Fruit fly (Drosophila melanogaster) whole organism, embryonic: Measurements from ENCODE around the gene CG33060.

ENCODE experiments used
- Atf6 ChIP-seq: fragments of 200-800 bp; sonication (Bioruptor generic); IDR thresholded peaks from 2 replicates; pipeline ENCODE4 v1.3.6; 2022; ENCODE audit warnings: missing biosample characterization, missing genetic modification characterization
- Blimp-1 ChIP-seq: fragments of 200-800 bp; sonication (Bioruptor generic); optimal IDR thresholded peaks from 3 replicates; lab custom pipeline; 2018; ENCODE audit warnings: missing biosample characterization, missing genetic modification characterization, mild to moderate bottlenecking, moderate library complexity, missing genetic modification reagents
- C15 ChIP-seq: fragments of 200-800 bp; sonication (Bioruptor generic); IDR thresholded peaks from 3 replicates; pipeline ENCODE4 v1.3.6; 2022; ENCODE audit warnings: missing biosample characterization, missing genetic modification characterization
- CG10274 ChIP-seq: fragments of 200-800 bp; sonication (Bioruptor generic); optimal IDR thresholded peaks from 3 replicates; lab custom pipeline; 2017; ENCODE audit warnings: missing biosample characterization, mild to moderate bottlenecking, missing genetic modification characterization
- CG12391 ChIP-seq: fragments of 200-800 bp; sonication (Bioruptor generic); optimal IDR thresholded peaks from 3 replicates; lab custom pipeline; 2018; ENCODE audit warnings: missing biosample characterization, mild to moderate bottlenecking, missing genetic modification characterization, moderate library complexity
- CG12769 ChIP-seq: fragments of 200-800 bp; sonication (Bioruptor generic); optimal IDR thresholded peaks from 2 replicates; lab custom pipeline; 2019; ENCODE audit warnings: missing biosample characterization, mild to moderate bottlenecking, missing genetic modification characterization, moderate library complexity
- CG14860 ChIP-seq: fragments of 200-800 bp; sonication (Bioruptor generic); IDR thresholded peaks from 3 replicates; pipeline ENCODE4 v1.3.6; 2022; ENCODE audit warnings: missing biosample characterization, missing genetic modification characterization; ENCODE audit not compliant: partially characterized antibody
- CG14965 ChIP-seq: fragments of 200-800 bp; sonication (Bioruptor generic); optimal IDR thresholded peaks from 2 replicates; lab custom pipeline; 2016; ENCODE audit warnings: missing biosample characterization, missing genetic modification characterization, borderline replicate concordance
- CG15514 ChIP-seq: fragments of 200-800 bp; sonication (Bioruptor generic); optimal IDR thresholded peaks from 3 replicates; lab custom pipeline; 2017; ENCODE audit warnings: missing biosample characterization, missing genetic modification characterization, mild to moderate bottlenecking, moderate library complexity, missing genetic modification reagents
- CG17328 ChIP-seq: fragments of 200-800 bp; sonication (Bioruptor generic); IDR thresholded peaks from 2 replicates; pipeline ENCODE4 v1.3.6; 2022; ENCODE audit warnings: missing biosample characterization, missing genetic modification characterization
- CG17829 ChIP-seq: fragments of 200-800 bp; optimal IDR thresholded peaks from 2 replicates; lab custom pipeline; 2019; ENCODE audit warnings: missing biosample characterization, mild to moderate bottlenecking, missing genetic modification characterization, moderate library complexity
- CG2116 ChIP-seq: fragments of 200-800 bp; sonication (Bioruptor generic); optimal IDR thresholded peaks from 3 replicates; lab custom pipeline; 2018; ENCODE audit warnings: missing biosample characterization, mild to moderate bottlenecking, missing genetic modification characterization
- CG31365 ChIP-seq: fragments of 200-800 bp; sonication (Bioruptor generic); optimal IDR thresholded peaks from 2 replicates; lab custom pipeline; 2018; ENCODE audit warnings: missing biosample characterization, mild to moderate bottlenecking, missing genetic modification characterization
- CG32772 ChIP-seq: fragments of 200-800 bp; sonication (Bioruptor generic); IDR thresholded peaks from 2 replicates; pipeline ENCODE4 v1.3.6; 2022; ENCODE audit warnings: missing biosample characterization, missing genetic modification characterization
- CG33213 ChIP-seq: fragments of 200-800 bp; sonication (Bioruptor generic); optimal IDR thresholded peaks from 3 replicates; lab custom pipeline; 2016; ENCODE audit warnings: missing biosample characterization, missing genetic modification characterization
- CG34376 ChIP-seq: fragments of 200-800 bp; sonication (Bioruptor generic); optimal IDR thresholded peaks from 2 replicates; lab custom pipeline; 2018; ENCODE audit warnings: missing biosample characterization, mild to moderate bottlenecking, missing genetic modification characterization
- CG34422 ChIP-seq: fragments of 200-800 bp; sonication (Bioruptor generic); IDR thresholded peaks from 3 replicates; pipeline ENCODE4 v1.3.6; 2022; ENCODE audit warnings: missing biosample characterization, missing genetic modification characterization
- CG3847 ChIP-seq: fragments of 200-800 bp; sonication (Bioruptor generic); IDR thresholded peaks from 2 replicates; pipeline ENCODE4 v1.3.6; 2022; ENCODE audit warnings: missing biosample characterization, missing genetic modification characterization
- CG8924 ChIP-seq: fragments of 200-800 bp; optimal IDR thresholded peaks from 3 replicates; lab custom pipeline; 2019; ENCODE audit warnings: missing biosample characterization, mild to moderate bottlenecking, missing genetic modification characterization, moderate library complexity
- CG9797 ChIP-seq: fragments of 200-800 bp; sonication (Bioruptor generic); optimal IDR thresholded peaks from 3 replicates; lab custom pipeline; 2018; ENCODE audit warnings: missing biosample characterization, mild to moderate bottlenecking, missing genetic modification characterization
- D19A ChIP-seq: fragments of 200-800 bp; optimal IDR thresholded peaks from 3 replicates; lab custom pipeline; 2019; ENCODE audit warnings: missing biosample characterization, mild to moderate bottlenecking, missing genetic modification characterization, moderate library complexity
- Dbx ChIP-seq: fragments of 200-800 bp; sonication (Bioruptor generic); IDR thresholded peaks from 3 replicates; pipeline ENCODE4 v1.3.6; 2022; ENCODE audit warnings: missing biosample characterization, missing genetic modification characterization
- Dp ChIP-seq: fragments of 200-800 bp; sonication (Bioruptor generic); optimal IDR thresholded peaks from 2 replicates; lab custom pipeline; 2018; ENCODE audit warnings: missing biosample characterization, mild to moderate bottlenecking, missing genetic modification characterization, moderate library complexity
- E2f2 ChIP-seq: fragments of 200-800 bp; sonication (Bioruptor generic); IDR thresholded peaks from 2 replicates; pipeline ENCODE4 v1.3.6; 2022; ENCODE audit warnings: missing biosample characterization, missing genetic modification characterization
- Ets97D ChIP-seq: fragments of 200-800 bp; sonication (Bioruptor generic); optimal IDR thresholded peaks from 3 replicates; lab custom pipeline; 2016; ENCODE audit warnings: missing biosample characterization, missing genetic modification characterization
- Gsc ChIP-seq: fragments of 200-800 bp; sonication (Bioruptor generic); IDR thresholded peaks from 2 replicates; pipeline ENCODE4 v1.3.6; 2022; ENCODE audit warnings: missing biosample characterization, missing genetic modification characterization
- HLH4C ChIP-seq: fragments of 200-800 bp; sonication (Bioruptor generic); IDR thresholded peaks from 3 replicates; pipeline ENCODE4 v1.3.6; 2022; ENCODE audit warnings: missing biosample characterization, missing genetic modification characterization; ENCODE audit not compliant: partially characterized antibody
- Max ChIP-seq: fragments of 200-800 bp; sonication (Bioruptor generic); optimal IDR thresholded peaks from 2 replicates; lab custom pipeline; 2016; ENCODE audit warnings: missing biosample characterization, mild to moderate bottlenecking, missing genetic modification characterization
- Med ChIP-seq: fragments of 200-800 bp; sonication (Bioruptor generic); peaks from one replicate; lab custom pipeline; 2016; ENCODE audit warnings: missing biosample characterization, missing genetic modification characterization, mild to moderate bottlenecking, inconsistent platforms, moderate library complexity
- Opbp ChIP-seq: fragments of 200-800 bp; sonication (Bioruptor generic); IDR thresholded peaks from 3 replicates; pipeline ENCODE4 v1.3.6; 2022; ENCODE audit warnings: missing biosample characterization, missing genetic modification characterization; ENCODE audit not compliant: partially characterized antibody
- Sry-δ ChIP-seq: fragments of 200-800 bp; sonication (Bioruptor generic); optimal IDR thresholded peaks from 2 replicates; lab custom pipeline; 2016; ENCODE audit warnings: missing biosample characterization, missing genetic modification characterization
- Stat92E ChIP-seq, 3 experiments: fragments of >200 bp in 2 of 3; fragments of 200-800 bp in 1 of 3; sonication (Bioruptor generic) in 1 of 3; optimal IDR thresholded peaks; 2 replicates each; lab custom pipeline; 2017 to 2019; ENCODE audit warnings: missing biosample characterization in 3 of 3, missing genetic modification characterization in 3 of 3, mild to moderate bottlenecking in 1 of 3, moderate library complexity in 1 of 3
- YL-1 ChIP-seq: fragments of 200-800 bp; sonication (Bioruptor generic); optimal IDR thresholded peaks from 3 replicates; lab custom pipeline; 2017; ENCODE audit warnings: missing biosample characterization, mild to moderate bottlenecking, missing genetic modification characterization
- cad ChIP-seq: fragments of >200 bp; optimal IDR thresholded peaks from 2 replicates; lab custom pipeline; 2017; ENCODE audit warnings: missing biosample characterization, missing genetic modification characterization
- ci ChIP-seq: fragments of 200-800 bp; sonication (Bioruptor generic); IDR thresholded peaks from 3 replicates; pipeline ENCODE4 v1.3.6; 2022; ENCODE audit warnings: missing biosample characterization, missing genetic modification characterization
- crp ChIP-seq, 2 experiments: fragments of 200-800 bp; sonication (Bioruptor generic); optimal IDR thresholded peaks; 2 replicates in 1 of 2; 3 replicates in 1 of 2; lab custom pipeline; 2017; ENCODE audit warnings: missing biosample characterization in 2 of 2, missing genetic modification characterization in 2 of 2, mild to moderate bottlenecking in 1 of 2, moderate library complexity in 1 of 2
- dmrt11E ChIP-seq: fragments of 200-800 bp; sonication (Bioruptor generic); optimal IDR thresholded peaks from 3 replicates; lab custom pipeline; 2018; ENCODE audit warnings: missing biosample characterization, mild to moderate bottlenecking, missing genetic modification characterization, moderate library complexity
- gcm ChIP-seq: fragments of 200-800 bp; sonication (Bioruptor generic); optimal IDR thresholded peaks from 2 replicates; lab custom pipeline; 2019; ENCODE audit warnings: missing biosample characterization, mild to moderate bottlenecking, missing genetic modification characterization, moderate library complexity
- grn ChIP-seq: fragments of 200-800 bp; sonication (Bioruptor generic); optimal IDR thresholded peaks from 3 replicates; lab custom pipeline; 2017; ENCODE audit warnings: missing biosample characterization, missing genetic modification characterization
- knrl ChIP-seq: fragments of 200-800 bp; sonication (Bioruptor generic); IDR thresholded peaks from 3 replicates; pipeline ENCODE4 v1.3.6; 2022; ENCODE audit warnings: missing biosample characterization, missing genetic modification characterization; ENCODE audit not compliant: partially characterized antibody
- nerfin-2 ChIP-seq: fragments of 200-800 bp; sonication (Bioruptor generic); IDR thresholded peaks from 2 replicates; pipeline ENCODE4 v1.3.6; 2022; ENCODE audit warnings: missing biosample characterization, missing genetic modification characterization; ENCODE audit not compliant: partially characterized antibody
- phol ChIP-seq: fragments of 200-800 bp; sonication (Bioruptor generic); optimal IDR thresholded peaks from 3 replicates; lab custom pipeline; 2018; ENCODE audit warnings: missing biosample characterization, mild to moderate bottlenecking, missing genetic modification characterization, moderate library complexity
- ranshi ChIP-seq: fragments of 200-800 bp; sonication (Bioruptor generic); IDR thresholded peaks from 2 replicates; pipeline ENCODE4 v1.3.6; 2022; ENCODE audit warnings: missing biosample characterization, missing genetic modification characterization
- z ChIP-seq: fragments of 200-800 bp; sonication (Bioruptor generic); IDR thresholded peaks from 3 replicates; pipeline ENCODE4 v1.3.6; 2022; ENCODE audit warnings: missing biosample characterization, missing genetic modification characterization

The CG33060 gene

dm6 chr3L:16369526-16369925 is 38.7 kb downstream of the CG33060 start, which contains the start of gene CG18814:
Gene CG18814, plus strand, starts transcription at chr3L:16369826.
- TF ChIP-seq CG14965 = no peak
- TF ChIP-seq ranshi (GFP tag; lab: Robert Waterston, UW) = no peak
- TF ChIP-seq CG10274 (GFP tag; lab: Kevin White, UChicago) = no peak
- TF ChIP-seq gcm (GFP tag; lab: Kevin White, UChicago) = no peak
- TF ChIP-seq knrl (GFP tag; lab: Robert Waterston, UW) = no peak
- TF ChIP-seq YL-1 (GFP tag; lab: Kevin White, UChicago) = no peak
- TF ChIP-seq, all 482 proteins: peak for 0

- peak; percentile 97 for TF ChIP-seq CG31365 (tag; lab: Kevin White, UChicago)
- peak; percentile 91 for TF ChIP-seq grn
- TF ChIP-seq ci (GFP tag; lab: Robert Waterston, UW) = 0 out of 3 replicates have a peak, but pooled peaks have one; percentile 6
- TF ChIP-seq z = no peak
- TF ChIP-seq Med = peak; percentile 71
- peak; percentile 95 for TF ChIP-seq CG9797 (GFP tag; lab: Kevin White, UChicago)
- TF ChIP-seq D19A (tag; lab: Kevin White, UChicago) = no peak
- 0 out of 3 replicates have a peak, but pooled peaks have one; percentile 46 for TF ChIP-seq Dbx (GFP tag; lab: Robert Waterston, UW)
- peak; percentile 38 for TF ChIP-seq CG12769 (tag; lab: Kevin White, UChicago)
- TF ChIP-seq crp (GFP tag; optimal IDR thresholded peaks at IDR 0.05; lab: Kevin White, UChicago) = peak; percentile 96 to 99
- peak; percentile 41; the same call in 1 of the 2 replicates for TF ChIP-seq CG3847 (GFP tag; lab: Robert Waterston, UW)
- TF ChIP-seq CG8924 = peak; percentile 26
- no peak for TF ChIP-seq Gsc
- peak; percentile 74 for TF ChIP-seq Sry-δ
- TF ChIP-seq CG17328 (GFP tag; lab: Robert Waterston, UW) = no peak
- peak; percentile 44 for TF ChIP-seq CG33213 (GFP tag; lab: Kevin White, UChicago)
- TF ChIP-seq Stat92E (GFP tag; optimal IDR thresholded peaks at IDR 0.05; lab: Kevin White, UChicago) = peak in 2 of 3 experiments; percentile 28 to 82
- peak; percentile 65; the same call in 1 of the 2 replicates for TF ChIP-seq nerfin-2 (GFP tag; lab: Robert Waterston, UW)
- TF ChIP-seq CG17829 (tag; lab: Kevin White, UChicago) = peak; percentile 51
- peak; percentile 71 for TF ChIP-seq HLH4C (GFP tag; lab: Robert Waterston, UW)
- TF ChIP-seq CG34376 (GFP tag; lab: Kevin White, UChicago) = peak; percentile 17
- TF ChIP-seq Atf6 (GFP tag; lab: Robert Waterston, UW) = peak; percentile 22; the same call in 1 of the 2 replicates
- TF ChIP-seq dmrt11E (tag; lab: Kevin White, UChicago) = no peak
- peak; percentile 89 for TF ChIP-seq E2f2 (GFP tag; lab: Robert Waterston, UW)
- peak; percentile 86 for TF ChIP-seq Dp
- TF ChIP-seq Ets97D = peak; percentile 70
- no peak for TF ChIP-seq CG32772 (GFP tag; lab: Robert Waterston, UW)
- peak; percentile 24 for TF ChIP-seq CG12391 (tag; lab: Kevin White, UChicago)
- peak; percentile 92 for TF ChIP-seq Blimp-1 (GFP tag; lab: Kevin White, UChicago)
- TF ChIP-seq cad (GFP tag; lab: Kevin White, UChicago) = peak; percentile 3
- peak; percentile 65; the same call in 2 of the 3 replicates for TF ChIP-seq Opbp (GFP tag; lab: Robert Waterston, UW)
- peak; percentile 51; the same call in 2 of the 3 replicates for TF ChIP-seq CG14860
- peak; percentile 87 for TF ChIP-seq CG2116 (GFP tag; lab: Kevin White, UChicago)
- TF ChIP-seq phol = peak; percentile 52
- no peak for TF ChIP-seq C15 (GFP tag; lab: Robert Waterston, UW)
- TF ChIP-seq CG34422 (GFP tag; lab: Robert Waterston, UW) = peak; percentile 37; the same call in 1 of the 3 replicates
- peak; percentile 53 for TF ChIP-seq CG15514 (GFP tag; lab: Kevin White, UChicago)
- no peak for TF ChIP-seq Max (GFP tag; lab: Kevin White, UChicago)
Observed at dm6 chr3L:16377768-16378764, 47.2 kb downstream of the CG33060 start, which contains the start of gene roq. Gene roq, minus strand, starts transcription at chr3L:16378566.
